Fruit fly (Drosophila melanogaster): ENCODE measurements around the gene CG3164.

dm6 chr2L:140849-141248, 10.3 kb upstream of the CG3164 start, which contains the start of the genes CG31975 and ovm:
- TF ChIP-seq eve (GFP tag; optimal IDR thresholded peaks at IDR 0.05) = no peak
- TF ChIP-seq CG7786 (GFP tag; optimal IDR thresholded peaks at IDR 0.05) = no peak
- TF ChIP-seq Neu2 (GFP tag; optimal IDR thresholded peaks at IDR 0.05; ENCODE audit: borderline replicate concordance) = no peak
- no peak for TF ChIP-seq CG31441 (GFP tag; IDR thresholded peaks at IDR 0.05)
- TF ChIP-seq Usf (GFP tag; optimal IDR thresholded peaks at IDR 0.05) = no peak
- no peak for TF ChIP-seq yki (optimal IDR thresholded peaks at IDR 0.05)
- no peak for TF ChIP-seq CHES-1-like (GFP tag; optimal IDR thresholded peaks at IDR 0.05)
- no peak for TF ChIP-seq slou (GFP tag; optimal IDR thresholded peaks at IDR 0.05)
- no peak for TF ChIP-seq gcm2 (GFP tag; optimal IDR thresholded peaks at IDR 0.05)
- TF ChIP-seq CG4424 (GFP tag; optimal IDR thresholded peaks at IDR 0.05) = no peak
- no peak for TF ChIP-seq ind (GFP tag; optimal IDR thresholded peaks at IDR 0.05)

All from whole organism, embryonic.